Fruit fly (Drosophila melanogaster) whole organism, embryonic: ENCODE results near the gene CG14982.
A peak's percentile ranks its signal among the peaks of the same experiment; 100 is the strongest.

Source experiments
- Aef1 ChIP-seq: fragments of 200-800 bp; sonication (Bioruptor generic); IDR thresholded peaks from 3 replicates; pipeline ENCODE4 v1.3.6; 2022; ENCODE audit warnings: missing biosample characterization, missing genetic modification characterization
- B-H1 ChIP-seq: fragments of 200-800 bp; sonication (Bioruptor generic); IDR thresholded peaks from 3 replicates; pipeline ENCODE4 v1.3.6; 2022; ENCODE audit warnings: missing biosample characterization, missing genetic modification characterization
- Bteb2 ChIP-seq: fragments of 200-800 bp; sonication (Bioruptor generic); optimal IDR thresholded peaks from 2 replicates; lab custom pipeline; 2016; ENCODE audit warnings: missing biosample characterization, missing genetic modification characterization
- CG1233 ChIP-seq: fragments of 200-800 bp; sonication (Bioruptor generic); optimal IDR thresholded peaks from 4 replicates; lab custom pipeline; 2018; ENCODE audit warnings: missing biosample characterization, mild to moderate bottlenecking, missing genetic modification characterization
- CG12659 ChIP-seq: fragments of 200-800 bp; sonication (Bioruptor generic); optimal IDR thresholded peaks from 3 replicates; lab custom pipeline; 2017; ENCODE audit warnings: mild to moderate bottlenecking, missing biosample characterization, missing genetic modification reagents, missing genetic modification characterization
- CG13775 ChIP-seq: fragments of 200-800 bp; sonication (Bioruptor generic); optimal IDR thresholded peaks from 3 replicates; lab custom pipeline; 2017; ENCODE audit warnings: missing biosample characterization, mild to moderate bottlenecking, missing genetic modification characterization
- CG14050 ChIP-seq: fragments of 200-800 bp; sonication (Bioruptor generic); IDR thresholded peaks from 3 replicates; pipeline ENCODE4 v1.3.6; 2022; ENCODE audit warnings: missing biosample characterization, missing genetic modification characterization
- CG15479 ChIP-seq: fragments of 200-800 bp; sonication (Bioruptor generic); optimal IDR thresholded peaks from 3 replicates; lab custom pipeline; 2019; ENCODE audit warnings: missing biosample characterization, mild to moderate bottlenecking, missing genetic modification characterization, moderate library complexity
- CG16815 ChIP-seq: fragments of 200-800 bp; sonication (Bioruptor generic); optimal IDR thresholded peaks from 3 replicates; lab custom pipeline; 2017; ENCODE audit warnings: missing biosample characterization, mild to moderate bottlenecking, missing genetic modification characterization
- CG17328 ChIP-seq: fragments of 200-800 bp; sonication (Bioruptor generic); IDR thresholded peaks from 2 replicates; pipeline ENCODE4 v1.3.6; 2022; ENCODE audit warnings: missing biosample characterization, missing genetic modification characterization
- CG5245 ChIP-seq: fragments of 200-800 bp; sonication (Bioruptor generic); optimal IDR thresholded peaks from 3 replicates; lab custom pipeline; 2016; ENCODE audit warnings: missing biosample characterization, missing genetic modification characterization
- CG8388 ChIP-seq: fragments of 200-800 bp; sonication (Bioruptor generic); optimal IDR thresholded peaks from 2 replicates; lab custom pipeline; 2019; ENCODE audit warnings: missing biosample characterization, mild to moderate bottlenecking, missing genetic modification characterization, moderate library complexity
- CG9609 ChIP-seq: fragments of 200-800 bp; sonication (Bioruptor generic); optimal IDR thresholded peaks from 3 replicates; lab custom pipeline; 2016; ENCODE audit warnings: missing biosample characterization, missing genetic modification characterization
- CrebB ChIP-seq: fragments of 200-800 bp; sonication (Bioruptor generic); optimal IDR thresholded peaks from 3 replicates; lab custom pipeline; 2018; ENCODE audit warnings: missing biosample characterization, mild to moderate bottlenecking, missing genetic modification characterization
- D ChIP-seq, 2 experiments: fragments of 200-800 bp in 1 of 2; fragments of >200 bp in 1 of 2; sonication (Bioruptor generic) in 1 of 2; optimal IDR thresholded peaks; 2 replicates in 1 of 2; 3 replicates in 1 of 2; lab custom pipeline; 2017; ENCODE audit warnings: mild to moderate bottlenecking in 1 of 2, missing biosample characterization in 1 of 2, missing genetic modification characterization in 1 of 2, missing genetic modification reagents in 1 of 2
- Ets97D ChIP-seq: fragments of 200-800 bp; sonication (Bioruptor generic); optimal IDR thresholded peaks from 3 replicates; lab custom pipeline; 2016; ENCODE audit warnings: missing biosample characterization, missing genetic modification characterization
- Gsc ChIP-seq: fragments of 200-800 bp; sonication (Bioruptor generic); IDR thresholded peaks from 2 replicates; pipeline ENCODE4 v1.3.6; 2022; ENCODE audit warnings: missing biosample characterization, missing genetic modification characterization
- H2.0 ChIP-seq: fragments of 200-800 bp; sonication (Bioruptor generic); IDR thresholded peaks from 2 replicates; pipeline ENCODE4 v1.3.6; 2022; ENCODE audit warnings: missing biosample characterization, missing genetic modification characterization
- HmgZ ChIP-seq: fragments of 200-800 bp; sonication (Bioruptor generic); optimal IDR thresholded peaks from 2 replicates; lab custom pipeline; 2018; ENCODE audit warnings: missing biosample characterization, mild to moderate bottlenecking, missing genetic modification characterization
- Med ChIP-seq: fragments of 200-800 bp; sonication (Bioruptor generic); peaks from one replicate; lab custom pipeline; 2016; ENCODE audit warnings: missing biosample characterization, missing genetic modification characterization, mild to moderate bottlenecking, inconsistent platforms, moderate library complexity
- Oli ChIP-seq: fragments of 200-800 bp; sonication (Bioruptor generic); optimal IDR thresholded peaks from 2 replicates; lab custom pipeline; 2018; ENCODE audit warnings: missing biosample characterization, mild to moderate bottlenecking, missing genetic modification characterization, moderate library complexity
- Rfx ChIP-seq: fragments of 200-800 bp; sonication (Bioruptor generic); IDR thresholded peaks from 2 replicates; pipeline ENCODE4 v1.3.6; 2022; ENCODE audit warnings: missing biosample characterization, missing genetic modification characterization
- Ssrp ChIP-seq: fragments of 200-800 bp; sonication (Bioruptor generic); optimal IDR thresholded peaks from 2 replicates; lab custom pipeline; 2018; ENCODE audit warnings: missing biosample characterization, mild to moderate bottlenecking, missing genetic modification characterization, moderate library complexity
- ap ChIP-seq: fragments of 200-800 bp; sonication (Bioruptor generic); IDR thresholded peaks from 2 replicates; pipeline ENCODE4 v1.3.6; 2022; ENCODE audit warnings: missing biosample characterization, missing genetic modification characterization
- bsh ChIP-seq, 2 experiments: fragments of 200-800 bp; sonication (Bioruptor generic); optimal IDR thresholded peaks; 2 replicates each; lab custom pipeline; 2017 to 2018; ENCODE audit warnings: mild to moderate bottlenecking in 2 of 2, missing biosample characterization in 2 of 2, missing genetic modification characterization in 2 of 2, moderate library complexity in 1 of 2
- crc ChIP-seq: fragments of 200-800 bp; sonication (Bioruptor generic); optimal IDR thresholded peaks from 2 replicates; lab custom pipeline; 2016; ENCODE audit warnings: missing biosample characterization, missing genetic modification characterization
- cwo ChIP-seq: fragments of 200-800 bp; sonication (Bioruptor generic); optimal IDR thresholded peaks from 3 replicates; lab custom pipeline; 2017; ENCODE audit warnings: missing biosample characterization, missing genetic modification characterization, mild to moderate bottlenecking, moderate library complexity, missing genetic modification reagents
- esg ChIP-seq: fragments of 200-800 bp; sonication (Bioruptor generic); conservative IDR thresholded peaks from 2 replicates; pipeline ENCODE4 v1.3.6; 2022; ENCODE audit warnings: missing biosample characterization, missing genetic modification characterization
- eve ChIP-seq, 2 experiments: fragments of >200 bp; optimal IDR thresholded peaks; 2 replicates each; lab custom pipeline; 2017; ENCODE audit warnings: missing biosample characterization in 2 of 2, missing genetic modification characterization in 2 of 2
- fd102C ChIP-seq: fragments of 200-800 bp; sonication (Bioruptor generic); optimal IDR thresholded peaks from 2 replicates; lab custom pipeline; 2018; ENCODE audit warnings: missing biosample characterization, mild to moderate bottlenecking, missing genetic modification characterization, moderate library complexity
- fd96Cb ChIP-seq: fragments of 200-800 bp; sonication (Bioruptor generic); optimal IDR thresholded peaks from 2 replicates; lab custom pipeline; 2018; ENCODE audit warnings: missing biosample characterization, mild to moderate bottlenecking, missing genetic modification characterization, moderate library complexity
- fu2 ChIP-seq: fragments of 200-800 bp; sonication (Bioruptor generic); optimal IDR thresholded peaks from 2 replicates; lab custom pipeline; 2016; ENCODE audit warnings: missing biosample characterization, missing genetic modification characterization
- gem ChIP-seq: fragments of 200-800 bp; sonication (Bioruptor generic); optimal IDR thresholded peaks from 2 replicates; lab custom pipeline; 2019; ENCODE audit warnings: missing biosample characterization, mild to moderate bottlenecking, missing genetic modification characterization, moderate library complexity
- h ChIP-seq: fragments of >200 bp; optimal IDR thresholded peaks from 2 replicates; lab custom pipeline; 2017
- jing ChIP-seq: fragments of 200-800 bp; sonication (Bioruptor generic); optimal IDR thresholded peaks from 2 replicates; lab custom pipeline; 2018; ENCODE audit warnings: missing biosample characterization, mild to moderate bottlenecking, missing genetic modification characterization
- kni ChIP-seq: fragments of 200-800 bp; sonication (Bioruptor generic); optimal IDR thresholded peaks from 3 replicates; lab custom pipeline; 2017; ENCODE audit warnings: mild to moderate bottlenecking, missing biosample characterization, missing genetic modification reagents, missing genetic modification characterization
- mam ChIP-seq: fragments of 200-800 bp; sonication (Bioruptor generic); optimal IDR thresholded peaks from 3 replicates; lab custom pipeline; 2016; ENCODE audit warnings: missing biosample characterization, missing genetic modification characterization
- phol ChIP-seq: fragments of 200-800 bp; sonication (Bioruptor generic); optimal IDR thresholded peaks from 3 replicates; lab custom pipeline; 2018; ENCODE audit warnings: missing biosample characterization, mild to moderate bottlenecking, missing genetic modification characterization, moderate library complexity
- ranshi ChIP-seq: fragments of 200-800 bp; sonication (Bioruptor generic); IDR thresholded peaks from 2 replicates; pipeline ENCODE4 v1.3.6; 2022; ENCODE audit warnings: missing biosample characterization, missing genetic modification characterization
- row ChIP-seq: fragments of 200-800 bp; sonication (Bioruptor generic); IDR thresholded peaks from 3 replicates; pipeline ENCODE4 v1.3.6; 2022; ENCODE audit warnings: missing biosample characterization, missing genetic modification characterization
- scrt ChIP-seq: fragments of 200-800 bp; sonication (Bioruptor generic); optimal IDR thresholded peaks from 2 replicates; lab custom pipeline; 2018; ENCODE audit warnings: missing biosample characterization, mild to moderate bottlenecking, missing genetic modification characterization, moderate library complexity
- sim ChIP-seq: fragments of 200-800 bp; sonication (Bioruptor generic); IDR thresholded peaks from 2 replicates; pipeline ENCODE4 v1.3.6; 2022; ENCODE audit warnings: missing biosample characterization, missing genetic modification characterization
- slbo ChIP-seq: fragments of 200-800 bp; sonication (Bioruptor generic); IDR thresholded peaks from 2 replicates; pipeline ENCODE4 v1.3.6; 2022; ENCODE audit warnings: missing biosample characterization, missing genetic modification characterization
- slp2 ChIP-seq: fragments of 200-800 bp; sonication (Bioruptor generic); optimal IDR thresholded peaks from 2 replicates; lab custom pipeline; 2016; ENCODE audit warnings: missing biosample characterization, missing genetic modification characterization
- stc ChIP-seq: fragments of 200-800 bp; sonication (Bioruptor generic); IDR thresholded peaks from 2 replicates; pipeline ENCODE4 v1.3.6; 2022; ENCODE audit warnings: missing biosample characterization, missing genetic modification characterization
- tin ChIP-seq: fragments of 200-800 bp; sonication (Bioruptor generic); optimal IDR thresholded peaks from 3 replicates; lab custom pipeline; 2016; ENCODE audit warnings: missing biosample characterization, missing genetic modification characterization
- tup ChIP-seq: fragments of 200-800 bp; sonication (Bioruptor generic); optimal IDR thresholded peaks from 2 replicates; lab custom pipeline; 2016; ENCODE audit warnings: missing biosample characterization, mild to moderate bottlenecking, missing genetic modification characterization, moderate library complexity
- unc-4 ChIP-seq: fragments of 200-800 bp; sonication (Bioruptor generic); IDR thresholded peaks from 2 replicates; pipeline ENCODE4 v1.3.6; 2022; ENCODE audit warnings: missing biosample characterization, missing genetic modification characterization; ENCODE audit not compliant: partially characterized antibody
- vvl ChIP-seq: fragments of 200-800 bp; sonication (Bioruptor generic); IDR thresholded peaks from 2 replicates; pipeline ENCODE4 v1.3.6; 2022; ENCODE audit warnings: missing biosample characterization, missing genetic modification characterization

CG14982 gene

dm6 chr3L:3970372-3971031, 28.0 kb downstream of the CG14982 start (continued):
- TF ChIP-seq fd96Cb (tag; lab: Kevin White, UChicago) (peak; percentile 19), slbo (peak; percentile 66), tin (GFP tag; lab: Kevin White, UChicago) (peak; percentile 26), CG16815 (peak; percentile 11), fd102C (no peak), Bteb2 (GFP tag; lab: Kevin White, UChicago) (no peak), bsh (GFP tag; optimal IDR thresholded peaks at IDR 0.05; lab: Kevin White, UChicago) (peak in 1 of 2 experiments; percentile 60), CG14050 (GFP tag; lab: Robert Waterston, UW) (no peak), fu2 (GFP tag; lab: Kevin White, UChicago) (peak; percentile 17), ranshi (GFP tag; lab: Robert Waterston, UW) (0 out of 2 replicates have a peak, but pooled peaks have one; percentile 29), kni (GFP tag; lab: Kevin White, UChicago) (no peak), Ssrp (tag; lab: Kevin White, UChicago) (peak; percentile 21), CG13775 (GFP tag; lab: Kevin White, UChicago) (peak; percentile 29), row (GFP tag; lab: Robert Waterston, UW) (peak; percentile 79), D (optimal IDR thresholded peaks at IDR 0.05; lab: Kevin White, UChicago) (no peak), D (GFP tag; optimal IDR thresholded peaks at IDR 0.05; lab: Kevin White, UChicago) (peak; percentile 9), stc (GFP tag; lab: Robert Waterston, UW) (peak; percentile 46; the same call in 1 of the 2 replicates), eve (GFP tag; optimal IDR thresholded peaks at IDR 0.05; lab: Kevin White, UChicago) (peak in 1 of 2 experiments; percentile 60), CG5245 (no peak), Rfx (peak; percentile 50; the same call in 1 of the 2 replicates), CrebB (tag; lab: Kevin White, UChicago) (no peak), CG1233 (GFP tag; lab: Kevin White, UChicago) (peak; percentile 15), Med (GFP tag; lab: Kevin White, UChicago) (peak; percentile 85), tup (GFP tag; lab: Kevin White, UChicago) (no peak), esg (GFP tag; lab: Robert Waterston, UW) (peak; percentile 59), CG17328 (0 out of 2 replicates have a peak, but pooled peaks have one; percentile 41), Gsc (GFP tag; lab: Robert Waterston, UW) (no peak), H2.0 (GFP tag; lab: Robert Waterston, UW) (peak; percentile 45), CG12659 (GFP tag; lab: Kevin White, UChicago) (peak; percentile 51), cwo (GFP tag; lab: Kevin White, UChicago) (peak; percentile 45), CG8388 (GFP tag; lab: Kevin White, UChicago) (peak; percentile 17), jing (GFP tag; lab: Kevin White, UChicago) (peak; percentile 1), phol (tag; lab: Kevin White, UChicago) (peak; percentile 32), Aef1 (0 out of 3 replicates have a peak, but pooled peaks have one; percentile 19), Ets97D (GFP tag; lab: Kevin White, UChicago) (no peak), sim (no peak), crc (no peak), slp2 (GFP tag; lab: Kevin White, UChicago) (no peak), gem (tag; lab: Kevin White, UChicago) (peak; percentile 61), ap (GFP tag; lab: Robert Waterston, UW) (no peak), unc-4 (no peak), B-H1 (GFP tag; lab: Robert Waterston, UW) (no peak), CG9609 (GFP tag; lab: Kevin White, UChicago) (peak; percentile 41), mam (GFP tag; lab: Kevin White, UChicago) (peak; percentile 50), vvl (GFP tag; lab: Robert Waterston, UW) (0 out of 2 replicates have a peak, but pooled peaks have one; percentile 46), CG15479 (no peak), Oli (peak; percentile 50), scrt (GFP tag; lab: Kevin White, UChicago) (peak; percentile 71), h (lab: Kevin White, UChicago) (no peak), HmgZ (tag; lab: Kevin White, UChicago) (peak; percentile 10)
